Worm (Caenorhabditis elegans): ENCODE results near the gene daf-7.

- no peak for TF ChIP-seq fos-1 (tag; optimal IDR thresholded peaks at IDR 0.05)
- peak; percentile 43 for TF ChIP-seq nhr-43 (tag; optimal IDR thresholded peaks at IDR 0.05; ENCODE audit: poor library complexity, severe bottlenecking)
These were observed 32.4 kb downstream of the daf-7 start for ce11 chrIII:843999-844398.

Measured in whole organism, L3 larva.